Fruit fly (Drosophila melanogaster): ENCODE data around the gene Saysd1.

The Saysd1 gene

DNA sequence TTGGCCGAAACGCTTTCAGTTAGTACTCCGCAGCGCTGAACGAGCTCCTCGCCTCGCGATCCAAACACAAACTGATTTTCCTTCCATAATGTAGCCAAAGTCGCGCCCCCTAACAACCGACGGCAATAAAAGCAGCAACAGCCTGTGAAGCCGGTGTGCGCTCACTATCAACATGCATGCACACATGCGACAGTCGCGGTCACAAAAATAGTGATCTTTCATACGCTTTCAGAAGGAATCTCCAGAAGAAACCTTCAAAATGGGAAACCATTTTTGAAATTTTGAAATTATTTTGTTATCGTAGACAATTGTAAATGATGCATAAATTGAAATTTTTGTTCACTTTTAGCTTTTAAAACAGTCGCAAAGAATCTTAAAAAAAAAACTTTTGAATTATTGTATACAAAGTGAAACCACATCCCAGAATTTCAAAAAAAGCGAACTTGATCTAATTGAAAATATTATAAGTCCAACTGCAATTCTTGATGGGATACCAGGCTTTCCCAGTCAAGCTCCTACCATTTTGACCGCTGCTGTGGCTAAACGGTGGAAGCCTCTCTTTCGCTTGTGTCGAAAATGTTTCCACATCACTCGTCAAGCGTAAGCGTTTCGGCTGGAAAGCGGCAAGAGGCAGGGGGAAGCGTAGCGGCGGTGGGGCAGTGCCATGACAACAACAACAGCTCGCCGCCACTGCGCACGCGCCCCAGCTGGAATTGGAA is 17.4 kb upstream of the Saysd1 start, which contains the start of gene Cad96Cb (continued):
- TF ChIP-seq tin (GFP tag; optimal IDR thresholded peaks at IDR 0.05), result peak; percentile 89
- no peak for TF ChIP-seq CG11560 (tag; IDR thresholded peaks at IDR 0.05)
- no peak for TF ChIP-seq lov (optimal IDR thresholded peaks at IDR 0.05)
- no peak for TF ChIP-seq lov (GFP tag; IDR thresholded peaks at IDR 0.05)
- TF ChIP-seq CG10462 (GFP tag; optimal IDR thresholded peaks at IDR 0.05), result peak; percentile 72
- TF ChIP-seq CG18619 (GFP tag; optimal IDR thresholded peaks at IDR 0.05), result peak; percentile 82
- TF ChIP-seq CG17361 (GFP tag; IDR thresholded peaks at IDR 0.05), result peak; percentile 97
- no peak for TF ChIP-seq CG14860 (GFP tag; IDR thresholded peaks at IDR 0.05; ENCODE audit: partially characterized antibody)
- TF ChIP-seq CG8290 (GFP tag; optimal IDR thresholded peaks at IDR 0.05), result no peak
- peak in 1 of 2 experiments; percentile 3 for TF ChIP-seq CG8290 (tag; optimal IDR thresholded peaks at IDR 0.05)
- TF ChIP-seq CG2116 (GFP tag; optimal IDR thresholded peaks at IDR 0.05), result peak; percentile 64
- no peak for TF ChIP-seq unc-4 (GFP tag; IDR thresholded peaks at IDR 0.05; ENCODE audit: partially characterized antibody)
- TF ChIP-seq CG4707 (GFP tag; optimal IDR thresholded peaks at IDR 0.05), result peak; percentile 48
- peak; percentile 41 for TF ChIP-seq CG10274 (GFP tag; optimal IDR thresholded peaks at IDR 0.05)
- no peak for TF ChIP-seq stwl (tag; optimal IDR thresholded peaks at IDR 0.05)
- TF ChIP-seq CG4328 (GFP tag; optimal IDR thresholded peaks at IDR 0.05), result peak; percentile 74
- TF ChIP-seq Bdp1 (GFP tag; optimal IDR thresholded peaks at IDR 0.05), result peak; percentile 58
- peak; percentile 77 for TF ChIP-seq Abd-B (GFP tag; optimal IDR thresholded peaks at IDR 0.05)
- TF ChIP-seq twi (tag; optimal IDR thresholded peaks at IDR 0.05), result peak; percentile 78
- TF ChIP-seq Hr51 (GFP tag; optimal IDR thresholded peaks at IDR 0.05), result peak; percentile 48 to 90
- TF ChIP-seq CG12219 (GFP tag; optimal IDR thresholded peaks at IDR 0.05), result peak; percentile 69
- TF ChIP-seq Sry-β (GFP tag; optimal IDR thresholded peaks at IDR 0.05), result peak; percentile 45
- TF ChIP-seq Ravus (GFP tag; IDR thresholded peaks at IDR 0.05), result no peak
- TF ChIP-seq jigr1 (GFP tag; IDR thresholded peaks at IDR 0.05), result 0 out of 3 replicates have a peak, but pooled peaks have one; percentile 15
- TF ChIP-seq wdn (GFP tag; IDR thresholded peaks at IDR 0.05), result no peak
- peak; percentile 95 for TF ChIP-seq Ets65A (GFP tag)
- peak; percentile 93 for TF ChIP-seq Med (GFP tag)
- no peak for TF ChIP-seq pros (GFP tag; optimal IDR thresholded peaks at IDR 0.05)
- TF ChIP-seq peb (GFP tag; IDR thresholded peaks at IDR 0.05), result peak; percentile 23; the same call in 1 of the 2 replicates
- peak; percentile 63 for TF ChIP-seq CG6765 (GFP tag; optimal IDR thresholded peaks at IDR 0.05)
- TF ChIP-seq Jarid2 (GFP tag; optimal IDR thresholded peaks at IDR 0.05), result peak; percentile 53
- peak; percentile 63 for TF ChIP-seq vvl (GFP tag; IDR thresholded peaks at IDR 0.05)
- TF ChIP-seq pzg (GFP tag; optimal IDR thresholded peaks at IDR 0.05), result no peak
- TF ChIP-seq CG16863 (GFP tag; optimal IDR thresholded peaks at IDR 0.05), result peak; percentile 82
- TF ChIP-seq CG17385 (GFP tag; optimal IDR thresholded peaks at IDR 0.05), result peak; percentile 82
- TF ChIP-seq cg (GFP tag; optimal IDR thresholded peaks at IDR 0.05), result no peak
- peak; percentile 85 for TF ChIP-seq CG8388 (GFP tag; optimal IDR thresholded peaks at IDR 0.05)
- TF ChIP-seq CG5245 (GFP tag; optimal IDR thresholded peaks at IDR 0.05), result peak; percentile 82
- peak; percentile 90 for TF ChIP-seq CG2678 (tag; optimal IDR thresholded peaks at IDR 0.05)
- peak; percentile 91 for TF ChIP-seq tio (GFP tag; optimal IDR thresholded peaks at IDR 0.05)
- no peak for TF ChIP-seq h (optimal IDR thresholded peaks at IDR 0.05)
- TF ChIP-seq CG12104 (GFP tag; optimal IDR thresholded peaks at IDR 0.05), result peak; percentile 86
- TF ChIP-seq Vsx1 (GFP tag; optimal IDR thresholded peaks at IDR 0.05), result peak; percentile 75
- peak; percentile 38 for TF ChIP-seq jing (GFP tag; optimal IDR thresholded peaks at IDR 0.05)
- no peak for TF ChIP-seq CG6272 (GFP tag; IDR thresholded peaks at IDR 0.05)
- peak; percentile 66 for TF ChIP-seq en (GFP tag; optimal IDR thresholded peaks at IDR 0.05)
- no peak for TF ChIP-seq CG17568 (GFP tag; optimal IDR thresholded peaks at IDR 0.05)
- TF ChIP-seq Doc3 (GFP tag; IDR thresholded peaks at IDR 0.05; ENCODE audit: partially characterized antibody), result no peak
- TF ChIP-seq Dek (tag; optimal IDR thresholded peaks at IDR 0.05), result peak; percentile 46
- TF ChIP-seq CG12744 (GFP tag; optimal IDR thresholded peaks at IDR 0.05), result peak; percentile 69

Data from whole organism, embryonic.